Worm (Caenorhabditis elegans): ENCODE data around the gene T13C5.10.

Gene T13C5.10

DNA sequence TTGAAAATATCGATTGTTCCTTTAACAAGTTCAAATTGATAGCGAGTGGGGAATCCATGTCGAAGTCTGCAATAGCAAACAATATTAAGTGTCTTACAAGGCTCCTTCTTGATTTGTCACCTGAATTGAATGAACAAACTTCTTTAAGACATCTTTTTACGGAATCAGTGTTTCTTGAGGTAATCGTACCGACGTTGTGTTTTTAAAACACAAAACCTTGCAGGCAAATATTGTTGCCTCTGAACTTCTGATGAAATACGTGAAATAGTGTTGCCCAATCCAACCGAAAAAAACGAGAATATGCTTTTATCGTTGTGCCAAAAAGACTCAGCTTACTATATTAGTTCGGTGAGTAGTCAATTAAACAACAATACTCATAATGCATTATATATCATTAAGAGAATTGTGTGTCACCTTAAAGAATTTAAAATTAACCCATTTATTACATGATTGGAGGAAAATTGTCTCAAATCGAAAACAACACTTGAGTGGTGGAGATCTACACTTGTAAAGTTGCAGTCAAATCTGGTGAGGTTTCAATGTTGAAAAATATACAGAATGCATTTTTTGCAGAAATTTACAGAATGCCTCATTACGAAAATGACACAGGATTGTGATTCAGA lies 9.9 kb upstream of the T13C5.10 start, which contains the start of the genes T25B2.4 and T13C5.3:
Gene T25B2.4, plus strand, starts transcription at position 301 of the 623 bp plus-strand sequence.
Gene T13C5.3, plus strand, starts transcription at position 573 of the 623 bp plus-strand sequence.
- no peak for TF ChIP-seq aly-1 (tag; optimal IDR thresholded peaks at IDR 0.05)

DNA sequence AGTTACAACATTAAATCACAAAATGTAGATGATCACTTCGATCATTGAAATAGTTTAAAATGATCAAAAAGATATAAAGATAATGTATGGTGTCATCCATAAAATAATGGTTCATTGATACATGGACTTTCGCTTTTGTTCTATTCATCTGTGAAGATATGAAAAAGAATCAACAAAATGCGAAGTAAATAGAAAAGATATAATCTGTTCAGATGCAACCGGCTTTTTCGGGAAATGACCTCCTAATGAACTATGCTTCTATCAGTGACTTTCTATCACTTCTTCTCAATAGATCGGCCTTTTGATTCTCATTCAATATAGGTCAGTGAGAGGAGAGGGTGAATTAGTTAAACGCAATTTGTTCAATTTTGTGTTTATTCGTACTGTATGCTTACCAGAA lies 9.0 kb upstream of the T13C5.10 start:
- no peak for TF ChIP-seq ets-7 (tag; optimal IDR thresholded peaks at IDR 0.05)
- no peak for TF ChIP-seq hmbx-1 (tag; optimal IDR thresholded peaks at IDR 0.05)
- no peak for TF ChIP-seq scrt-1 (GFP tag; IDR thresholded peaks at IDR 0.05)
- TF ChIP-seq B0310.2 (tag; optimal IDR thresholded peaks at IDR 0.05): no peak
- TF ChIP-seq hnd-1 (tag; optimal IDR thresholded peaks at IDR 0.05): no peak
- no peak for TF ChIP-seq ceh-13 (GFP tag; optimal IDR thresholded peaks at IDR 0.05)
- TF ChIP-seq F13C5.2 (tag; optimal IDR thresholded peaks at IDR 0.05): no peak

DNA sequence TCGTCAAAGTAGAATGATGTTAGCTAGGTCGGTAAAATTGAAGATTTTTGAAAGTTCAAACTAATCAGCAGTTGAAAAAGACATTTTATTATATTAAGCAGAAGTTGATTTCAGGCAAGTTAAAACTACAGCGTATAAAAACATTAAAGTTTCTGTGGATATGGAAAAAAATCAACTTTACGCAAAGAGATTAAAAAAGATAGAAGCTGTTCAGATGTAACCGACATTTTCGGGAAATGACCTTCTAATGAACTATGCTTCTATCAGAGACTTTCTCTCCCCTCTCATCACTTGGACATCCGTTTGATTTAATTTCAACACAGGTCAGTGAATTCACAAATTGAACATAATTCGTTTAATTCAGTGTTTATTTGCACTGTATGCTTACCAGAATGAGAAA lies 7.7 kb upstream of the T13C5.10 start, which contains the start of gene T13C5.7:
Gene T13C5.7, plus strand, starts transcription at position 301 of the 400 bp plus-strand sequence.
- no peak for TF ChIP-seq tbx-11 (GFP tag; IDR thresholded peaks at IDR 0.05)
- TF ChIP-seq flt-1 (GFP tag; IDR thresholded peaks at IDR 0.05): no peak
- no peak for TF ChIP-seq F13C5.2 (tag; optimal IDR thresholded peaks at IDR 0.05)
- no peak for TF ChIP-seq ceh-36 (tag; optimal IDR thresholded peaks at IDR 0.05)
- no peak for TF ChIP-seq hnd-1 (tag; optimal IDR thresholded peaks at IDR 0.05)
- no peak for TF ChIP-seq aly-1 (tag; optimal IDR thresholded peaks at IDR 0.05)
- no peak for TF ChIP-seq hmg-4 (GFP tag; optimal IDR thresholded peaks at IDR 0.05)
- TF ChIP-seq ets-7 (tag; optimal IDR thresholded peaks at IDR 0.05): no peak
- no peak for TF ChIP-seq tbx-37 (GFP tag; conservative IDR thresholded peaks at IDR 0.05)
- no peak for TF ChIP-seq tra-4 (tag; optimal IDR thresholded peaks at IDR 0.05)
- TF ChIP-seq pes-1 (GFP tag; IDR thresholded peaks at IDR 0.05): no peak
- no peak for TF ChIP-seq hmbx-1 (tag; optimal IDR thresholded peaks at IDR 0.05)
- TF ChIP-seq sea-1 (GFP tag; conservative IDR thresholded peaks at IDR 0.05): no peak
- no peak for TF ChIP-seq B0310.2 (tag; optimal IDR thresholded peaks at IDR 0.05)
- no peak for TF ChIP-seq ama-1 (optimal IDR thresholded peaks at IDR 0.05)

DNA sequence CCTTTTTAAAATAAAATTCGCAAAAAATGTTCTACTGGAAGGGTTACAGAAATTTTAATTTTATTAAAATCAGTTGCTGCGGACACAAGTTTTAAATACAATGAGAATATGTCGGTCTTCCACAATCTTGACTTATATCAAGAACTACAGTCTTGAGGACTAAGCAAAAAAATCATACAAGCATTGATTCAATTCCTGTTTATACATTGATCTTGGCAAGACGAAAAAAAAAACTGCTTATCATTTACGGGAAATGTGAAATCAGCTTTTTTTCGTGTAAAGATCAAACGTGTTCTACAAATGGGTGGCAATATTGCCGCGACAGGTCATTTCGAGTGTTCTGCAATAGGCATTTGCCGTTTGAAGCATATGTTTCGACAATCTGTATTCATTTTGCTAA lies 3.2 kb upstream of the T13C5.10 start, which contains the start of gene T13C5.2:
Gene T13C5.2, plus strand, starts transcription at position 301 of the 400 bp plus-strand sequence.
- TF ChIP-seq flt-1 (GFP tag; IDR thresholded peaks at IDR 0.05) (no peak), ets-7 (tag; optimal IDR thresholded peaks at IDR 0.05) (no peak)

DNA sequence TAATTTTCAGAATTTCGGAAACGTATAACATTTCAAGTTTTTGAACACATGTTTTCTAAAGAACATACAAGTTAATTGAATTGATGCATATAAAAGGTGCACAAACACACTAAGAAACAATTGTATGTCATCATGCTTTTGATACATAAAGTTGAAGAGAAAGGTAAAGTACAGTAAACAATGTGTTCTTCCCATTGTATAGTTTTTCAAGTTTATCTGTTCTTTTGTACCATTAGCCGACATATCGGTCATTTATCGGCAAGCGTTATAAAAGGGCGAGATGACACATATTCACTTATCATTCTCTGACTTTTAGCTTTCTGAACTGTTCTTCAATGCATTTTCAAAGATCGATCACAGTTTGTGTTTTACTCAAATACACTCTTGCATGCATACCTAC lies 2.0 kb downstream of the T13C5.10 start, which contains the start of gene T13C5.9:
Gene T13C5.9, plus strand, starts transcription at position 301 of the 400 bp plus-strand sequence.
- TF ChIP-seq ceh-13 (GFP tag; optimal IDR thresholded peaks at IDR 0.05): no peak
- no peak for TF ChIP-seq aly-1 (tag; optimal IDR thresholded peaks at IDR 0.05)
- no peak for TF ChIP-seq tbx-37 (GFP tag; conservative IDR thresholded peaks at IDR 0.05)
- no peak for TF ChIP-seq tbx-11 (GFP tag; IDR thresholded peaks at IDR 0.05)

DNA sequence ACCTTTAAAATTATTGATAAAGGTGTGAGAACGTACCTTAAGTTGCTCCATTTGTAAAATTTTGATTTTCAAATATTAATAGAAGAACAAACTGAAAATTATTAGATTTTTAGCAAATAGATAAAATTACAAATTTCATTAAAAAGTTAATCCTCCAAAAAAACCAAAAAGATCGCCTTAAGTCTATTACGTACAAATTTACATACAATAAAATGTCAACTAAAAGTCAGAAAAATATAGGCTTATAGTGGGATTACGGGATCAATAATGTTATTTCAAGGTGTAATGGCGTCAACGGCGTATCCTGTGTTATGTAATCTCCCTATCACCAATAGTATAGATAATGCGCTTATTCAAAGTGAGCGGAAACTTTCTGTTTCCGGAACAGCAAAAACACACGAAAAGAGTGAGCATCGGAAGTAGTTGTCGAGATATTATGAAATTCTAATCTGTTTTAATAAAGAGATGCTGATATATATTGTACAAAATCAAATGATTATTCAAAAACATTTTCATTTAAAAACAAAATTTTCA lies 6.3 kb downstream of the T13C5.10 start, which contains the start of gene ceh-54:
Gene ceh-54, minus strand, starts transcription at position 51 of the 534 bp plus-strand sequence.
- TF ChIP-seq B0310.2 (tag; optimal IDR thresholded peaks at IDR 0.05) (no peak), scrt-1 (GFP tag; IDR thresholded peaks at IDR 0.05) (no peak), hmbx-1 (tag; optimal IDR thresholded peaks at IDR 0.05) (no peak), sea-1 (GFP tag; conservative IDR thresholded peaks at IDR 0.05) (no peak), hnd-1 (tag; optimal IDR thresholded peaks at IDR 0.05) (no peak), tbx-11 (GFP tag; IDR thresholded peaks at IDR 0.05) (no peak), ceh-36 (tag; optimal IDR thresholded peaks at IDR 0.05) (no peak), ets-7 (tag; optimal IDR thresholded peaks at IDR 0.05) (no peak), F13C5.2 (tag; optimal IDR thresholded peaks at IDR 0.05) (no peak), pes-1 (GFP tag; IDR thresholded peaks at IDR 0.05) (no peak), ceh-13 (GFP tag; optimal IDR thresholded peaks at IDR 0.05) (no peak), aly-1 (tag; optimal IDR thresholded peaks at IDR 0.05) (no peak), tra-4 (tag; optimal IDR thresholded peaks at IDR 0.05) (no peak), hmg-4 (GFP tag; optimal IDR thresholded peaks at IDR 0.05) (no peak), tbx-37 (GFP tag; conservative IDR thresholded peaks at IDR 0.05) (no peak), ama-1 (optimal IDR thresholded peaks at IDR 0.05) (no peak), flt-1 (GFP tag; IDR thresholded peaks at IDR 0.05) (no peak)

DNA sequence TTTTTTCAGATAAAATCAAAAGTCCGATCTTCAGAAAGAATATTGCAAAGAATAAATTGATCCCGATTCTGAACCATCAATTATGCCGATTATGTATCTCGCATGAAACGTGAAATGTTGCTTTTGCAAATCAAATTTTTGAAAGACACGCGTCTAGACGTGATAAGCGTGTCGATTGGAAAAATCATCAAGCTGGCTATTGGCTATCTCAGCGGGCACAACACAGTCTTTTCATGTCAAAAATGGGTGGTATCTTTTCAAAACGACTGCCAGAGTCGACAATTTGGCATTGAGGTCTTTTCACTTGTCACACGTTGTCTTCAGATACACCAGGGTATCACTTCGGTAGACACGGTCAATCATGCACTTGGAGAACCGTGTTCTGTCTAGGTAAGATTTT lies 8.7 kb downstream of the T13C5.10 start, which contains the start of gene daf-9:
Gene daf-9, plus strand, starts transcription at position 301 of the 400 bp plus-strand sequence.
- TF ChIP-seq tra-4 (tag; optimal IDR thresholded peaks at IDR 0.05): no peak
- TF ChIP-seq hnd-1 (tag; optimal IDR thresholded peaks at IDR 0.05): no peak
- no peak for TF ChIP-seq ceh-36 (tag; optimal IDR thresholded peaks at IDR 0.05)
- no peak for TF ChIP-seq aly-1 (tag; optimal IDR thresholded peaks at IDR 0.05)
- no peak for TF ChIP-seq ets-7 (tag; optimal IDR thresholded peaks at IDR 0.05)

DNA sequence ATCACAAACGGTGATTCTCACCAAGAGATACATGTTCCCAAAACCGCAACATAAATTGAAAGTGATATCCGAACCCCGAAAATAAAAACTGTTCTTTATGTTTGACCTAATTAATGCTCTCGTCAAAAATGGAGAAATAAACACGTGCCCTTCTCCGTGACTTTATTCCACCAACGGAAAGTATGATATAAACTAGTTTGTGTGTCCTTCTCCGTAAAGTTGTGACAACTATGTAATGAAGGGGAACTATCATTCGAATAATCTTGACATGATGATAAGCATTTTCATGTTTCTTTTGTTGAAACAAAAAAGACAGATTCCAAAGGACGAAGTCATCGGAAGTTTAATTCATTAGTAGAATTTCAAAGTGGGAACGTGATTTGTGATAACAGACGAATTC lies 13.6 kb downstream of the T13C5.10 start:
- TF ChIP-seq ama-1 (optimal IDR thresholded peaks at IDR 0.05) (no peak), F13C5.2 (tag; optimal IDR thresholded peaks at IDR 0.05) (no peak), flt-1 (GFP tag; IDR thresholded peaks at IDR 0.05) (no peak), tbx-37 (GFP tag; conservative IDR thresholded peaks at IDR 0.05) (no peak), ceh-36 (tag; optimal IDR thresholded peaks at IDR 0.05) (no peak), hmg-4 (GFP tag; optimal IDR thresholded peaks at IDR 0.05) (no peak), B0310.2 (tag; optimal IDR thresholded peaks at IDR 0.05) (no peak)

Measured in whole organism, early embryonic.